Fruit fly (Drosophila melanogaster): Measurements from ENCODE around the gene CDase.

Gene CDase

DNA sequence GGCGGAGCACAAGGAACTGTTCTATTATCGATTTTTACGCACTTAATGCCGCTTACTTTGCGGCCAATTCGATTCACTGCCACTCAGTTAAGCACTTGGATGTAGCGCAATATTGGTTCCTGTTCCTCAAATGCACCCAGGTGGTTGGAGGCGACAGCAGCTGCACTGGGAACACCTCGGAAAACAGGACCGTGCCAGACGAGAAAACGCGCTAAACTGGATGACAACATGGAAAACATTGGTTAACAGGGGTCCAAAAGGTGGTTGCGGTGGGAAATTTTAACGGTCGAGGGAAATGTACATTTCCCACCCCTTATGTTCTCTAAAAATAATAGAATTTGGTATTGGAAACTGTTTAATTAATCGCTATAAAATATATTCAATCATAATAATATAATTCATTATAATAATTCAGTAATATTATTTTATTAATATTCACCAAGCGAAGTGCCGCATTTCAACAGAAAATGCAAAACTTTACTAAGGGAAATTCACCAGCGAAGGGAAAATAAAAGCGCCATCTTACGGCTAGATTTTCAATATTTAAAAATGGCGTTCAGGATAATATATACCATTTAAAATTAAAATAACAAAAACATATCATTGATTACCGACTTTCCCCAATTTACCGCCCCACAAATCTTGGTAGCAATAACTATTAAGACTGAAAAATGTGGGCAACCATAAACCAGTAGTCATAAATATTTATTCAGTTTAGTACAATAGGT, 3.3 kb upstream of the CDase start, which contains the start of gene aralar1:
Gene aralar1, minus strand, starts transcription at position 51 of the 728 bp plus-strand sequence.
- TF ChIP-seq CrebA (GFP tag; optimal IDR thresholded peaks at IDR 0.05; ENCODE audit: borderline replicate concordance) (no peak), Sp1 (GFP tag; optimal IDR thresholded peaks at IDR 0.05) (no peak), jim (GFP tag; optimal IDR thresholded peaks at IDR 0.05) (no peak), rgr (GFP tag; optimal IDR thresholded peaks at IDR 0.05) (no peak), ey (GFP tag; optimal IDR thresholded peaks at IDR 0.05) (no peak), dl (GFP tag; optimal IDR thresholded peaks at IDR 0.05; ENCODE audit: insufficient read depth in 1 of 2, partially characterized antibody in 2 of 2) (no peak)

DNA sequence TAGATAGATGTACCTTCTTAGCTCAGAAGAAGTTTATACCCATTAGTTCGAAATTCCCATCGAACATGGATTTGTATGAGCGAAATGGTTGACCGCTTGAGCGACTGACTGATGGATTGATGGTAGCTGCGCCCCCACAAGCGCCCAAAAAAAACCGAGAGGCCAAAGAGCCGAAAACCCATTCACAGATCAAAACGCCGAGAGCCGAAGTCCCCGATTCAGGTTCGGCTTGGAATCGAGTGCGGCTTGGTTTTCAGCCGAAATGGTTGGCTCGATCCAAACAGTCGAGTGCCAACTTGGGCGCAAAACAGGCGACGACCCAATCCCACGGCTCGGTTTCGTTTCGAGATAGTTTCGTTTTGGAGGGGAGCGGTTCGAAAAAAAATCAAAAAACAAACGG, 866 bp downstream of the CDase start:
- TF ChIP-seq Jra (GFP tag; optimal IDR thresholded peaks at IDR 0.05) (no peak), dl (GFP tag; optimal IDR thresholded peaks at IDR 0.05; ENCODE audit: insufficient read depth in 1 of 2, partially characterized antibody in 2 of 2) (peak in 1 of 2 experiments; percentile 32), Rel (GFP tag; optimal IDR thresholded peaks at IDR 0.05) (no peak), Rel (tag; optimal IDR thresholded peaks at IDR 0.05) (peak; percentile 30), GATAd (GFP tag; optimal IDR thresholded peaks at IDR 0.05) (no peak), Dif (GFP tag; optimal IDR thresholded peaks at IDR 0.05; ENCODE audit: partially characterized antibody) (peak; percentile 57), usp (GFP tag; optimal IDR thresholded peaks at IDR 0.05) (no peak), Hnf4 (GFP tag; optimal IDR thresholded peaks at IDR 0.05) (no peak), dsf (GFP tag; optimal IDR thresholded peaks at IDR 0.05; ENCODE audit: borderline replicate concordance) (no peak), Vsx2 (GFP tag; optimal IDR thresholded peaks at IDR 0.05; ENCODE audit: partially characterized antibody) (peak; percentile 79)

DNA sequence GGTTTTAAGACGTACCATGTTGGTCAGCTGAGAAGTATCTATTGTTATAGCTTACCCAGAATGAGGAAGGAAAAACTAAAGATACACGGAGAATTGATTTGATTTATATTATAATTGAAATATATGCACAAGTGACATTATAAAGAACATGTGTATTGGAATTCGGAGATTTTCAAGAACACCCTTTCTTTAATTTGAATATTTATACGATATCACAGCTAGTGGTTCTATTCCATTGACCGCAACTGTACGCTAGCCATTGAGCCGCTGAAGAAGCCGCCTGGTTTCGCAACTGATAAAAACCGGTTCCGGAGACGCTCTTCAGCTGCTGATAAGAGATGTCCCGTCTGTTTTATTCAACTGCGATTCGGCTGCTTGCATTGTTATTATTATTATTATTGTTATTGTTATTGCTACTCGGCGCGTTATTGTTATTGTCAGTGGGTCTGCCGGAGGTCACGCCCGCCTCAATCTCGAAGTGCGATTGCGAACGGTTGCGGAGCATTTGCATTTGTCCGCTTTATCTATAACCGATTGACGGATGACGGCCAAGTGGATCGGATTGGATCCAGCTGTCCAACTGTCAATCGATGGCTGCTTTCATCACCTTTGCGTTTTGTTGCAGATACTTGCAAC, 2.4 kb downstream of the CDase start:
- TF ChIP-seq ey (GFP tag; optimal IDR thresholded peaks at IDR 0.05) (peak; percentile 13), Hnf4 (GFP tag; optimal IDR thresholded peaks at IDR 0.05) (no peak), OdsH (GFP tag; optimal IDR thresholded peaks at IDR 0.05) (no peak), brk (GFP tag; optimal IDR thresholded peaks at IDR 0.05) (no peak), h (GFP tag; optimal IDR thresholded peaks at IDR 0.05) (peak; percentile 56), Myc (optimal IDR thresholded peaks at IDR 0.05) (no peak), Hr83 (GFP tag; optimal IDR thresholded peaks at IDR 0.05; ENCODE audit: poor library complexity, severe bottlenecking) (no peak), Sp1 (GFP tag; optimal IDR thresholded peaks at IDR 0.05) (peak; percentile 46), rgr (GFP tag; optimal IDR thresholded peaks at IDR 0.05) (peak; percentile 29), Mio (GFP tag; optimal IDR thresholded peaks at IDR 0.05) (no peak), CG9705 (GFP tag; optimal IDR thresholded peaks at IDR 0.05) (no peak), GATAd (GFP tag; optimal IDR thresholded peaks at IDR 0.05) (no peak), Dif (GFP tag; optimal IDR thresholded peaks at IDR 0.05; ENCODE audit: partially characterized antibody) (no peak), Jra (GFP tag; optimal IDR thresholded peaks at IDR 0.05) (no peak), Vsx2 (GFP tag; optimal IDR thresholded peaks at IDR 0.05; ENCODE audit: partially characterized antibody) (no peak), HLH106 (tag; optimal IDR thresholded peaks at IDR 0.05) (peak; percentile 12), usp (GFP tag; optimal IDR thresholded peaks at IDR 0.05) (no peak), CG32264 (GFP tag; optimal IDR thresholded peaks at IDR 0.05) (no peak), dmrt93B (GFP tag; optimal IDR thresholded peaks at IDR 0.05) (no peak), CrebA (GFP tag; optimal IDR thresholded peaks at IDR 0.05; ENCODE audit: borderline replicate concordance) (no peak), foxo (GFP tag; optimal IDR thresholded peaks at IDR 0.05) (peak in 1 of 2 experiments; percentile 42), tai (GFP tag; optimal IDR thresholded peaks at IDR 0.05) (no peak), N (GFP tag; optimal IDR thresholded peaks at IDR 0.05) (no peak), dl (GFP tag; optimal IDR thresholded peaks at IDR 0.05; ENCODE audit: insufficient read depth in 1 of 2, partially characterized antibody in 2 of 2) (no peak), Abd-B (GFP tag; optimal IDR thresholded peaks at IDR 0.05) (no peak), fru (GFP tag; optimal IDR thresholded peaks at IDR 0.05) (peak; percentile 7), psq (GFP tag; optimal IDR thresholded peaks at IDR 0.05) (no peak), Rel (GFP tag; optimal IDR thresholded peaks at IDR 0.05) (no peak), Rel (tag; optimal IDR thresholded peaks at IDR 0.05) (no peak), br (GFP tag; optimal IDR thresholded peaks at IDR 0.05) (peak; percentile 2), sv (GFP tag; optimal IDR thresholded peaks at IDR 0.05) (no peak), Dfd (GFP tag; optimal IDR thresholded peaks at IDR 0.05) (no peak), sage (GFP tag; optimal IDR thresholded peaks at IDR 0.05) (no peak), jim (GFP tag; optimal IDR thresholded peaks at IDR 0.05) (no peak), Hr78 (GFP tag; optimal IDR thresholded peaks at IDR 0.05) (no peak), lola (GFP tag; optimal IDR thresholded peaks at IDR 0.05) (no peak), woc (GFP tag; optimal IDR thresholded peaks at IDR 0.05) (peak; percentile 36), dsf (GFP tag; optimal IDR thresholded peaks at IDR 0.05; ENCODE audit: borderline replicate concordance) (no peak), pan (optimal IDR thresholded peaks at IDR 0.05) (no peak)
